Worm (Caenorhabditis elegans) whole organism, late embryonic: ENCODE data around the gene nbet-1.
"Not testable (repeated sequence)": the region's sequence is repeated elsewhere in the genome, so short reads cannot be mapped to it uniquely, and the experiment has no call there.

Experiments
- C08G9.2 ChIP-seq: sonication (generic microtip); optimal IDR thresholded peaks from 2 replicates; lab custom pipeline; 2016; ENCODE audit warnings: mild to moderate bottlenecking, missing genetic modification characterization, moderate library complexity, missing compliant biosample characterization
- K09A11.1 ChIP-seq: sonication (generic microtip); optimal IDR thresholded peaks from 2 replicates; lab custom pipeline; 2017; ENCODE audit warnings: antibody characterized with exemption, mild to moderate bottlenecking, missing genetic modification characterization, missing compliant biosample characterization; ENCODE audit not compliant: insufficient read depth
- ama-1 ChIP-seq: fragments of 150-350 bp; optimal IDR thresholded peaks from 2 replicates; lab custom pipeline; 2014
- ceh-14 ChIP-seq: sonication (generic microtip); optimal IDR thresholded peaks from 2 replicates; lab custom pipeline; 2016; ENCODE audit warnings: missing genotype, missing genetic modification characterization, missing compliant biosample characterization
- ceh-18 ChIP-seq: sonication (generic microtip); optimal IDR thresholded peaks from 2 replicates; lab custom pipeline; 2016; ENCODE audit warnings: missing genetic modification characterization, missing compliant biosample characterization
- ceh-2 ChIP-seq: sonication (generic microtip); optimal IDR thresholded peaks from 2 replicates; lab custom pipeline; 2016; ENCODE audit warnings: missing genotype, missing genetic modification characterization, missing compliant biosample characterization
- ceh-22 ChIP-seq: sonication (generic microtip); optimal IDR thresholded peaks from 2 replicates; lab custom pipeline; 2017; ENCODE audit warnings: missing biosample characterization, missing genetic modification characterization
- ceh-34 ChIP-seq: sonication (generic microtip); optimal IDR thresholded peaks from 2 replicates; lab custom pipeline; 2016; ENCODE audit warnings: mild to moderate bottlenecking, missing genetic modification characterization, missing compliant biosample characterization
- ceh-45 ChIP-seq: fragments of 200-800 bp; sonication (Bioruptor generic); IDR thresholded peaks from 2 replicates; pipeline ENCODE4 v1.3.6; 2022; ENCODE audit warnings: missing genetic modification reagents, missing genetic modification characterization, missing compliant biosample characterization
- ceh-48 ChIP-seq: sonication (generic microtip); optimal IDR thresholded peaks from 2 replicates; lab custom pipeline; 2016; ENCODE audit warnings: missing genetic modification characterization, inconsistent platforms, missing compliant biosample characterization
- ceh-9 ChIP-seq: sonication (generic microtip); optimal IDR thresholded peaks from 2 replicates; lab custom pipeline; 2016; ENCODE audit warnings: mild to moderate bottlenecking, missing genetic modification characterization, inconsistent platforms, missing compliant biosample characterization
- dmd-4 ChIP-seq: sonication (generic microtip); optimal IDR thresholded peaks from 2 replicates; lab custom pipeline; 2016; ENCODE audit warnings: borderline replicate concordance, missing genetic modification characterization, missing compliant biosample characterization
- elt-2 ChIP-seq: sonication (generic microtip); optimal IDR thresholded peaks from 2 replicates; lab custom pipeline; 2016; ENCODE audit warnings: missing genetic modification reagents, missing genetic modification characterization, missing compliant biosample characterization
- elt-4 ChIP-seq: sonication (generic microtip); optimal IDR thresholded peaks from 2 replicates; lab custom pipeline; 2016; ENCODE audit warnings: missing genetic modification characterization, missing compliant biosample characterization
- eyg-1 ChIP-seq: sonication (generic microtip); optimal IDR thresholded peaks from 2 replicates; lab custom pipeline; 2016; ENCODE audit warnings: missing genotype, missing genetic modification characterization, missing compliant biosample characterization
- fkh-10 ChIP-seq: fragments of 150-350 bp; optimal IDR thresholded peaks from 2 replicates; lab custom pipeline; 2014; ENCODE audit warnings: missing biosample characterization, missing genetic modification reagents, missing genetic modification characterization
- fkh-6 ChIP-seq: sonication (generic microtip); optimal IDR thresholded peaks from 2 replicates; lab custom pipeline; 2016; ENCODE audit warnings: missing genetic modification characterization, missing compliant biosample characterization
- mec-3 ChIP-seq: sonication (generic microtip); optimal IDR thresholded peaks from 2 replicates; lab custom pipeline; 2016; ENCODE audit warnings: borderline replicate concordance, missing genetic modification characterization, missing compliant biosample characterization
- nfya-1 ChIP-seq: sonication (generic microtip); optimal IDR thresholded peaks from 2 replicates; lab custom pipeline; 2017; ENCODE audit warnings: missing genetic modification characterization, mild to moderate bottlenecking, missing compliant biosample characterization, antibody characterized with exemption, moderate library complexity
- nhr-11 ChIP-seq: fragments of 150-350 bp; optimal IDR thresholded peaks from 2 replicates; lab custom pipeline; 2014; ENCODE audit warnings: missing biosample characterization, missing genetic modification characterization
- nhr-232 ChIP-seq: sonication (generic microtip); optimal IDR thresholded peaks from 2 replicates; lab custom pipeline; 2016; ENCODE audit warnings: missing genetic modification characterization, missing compliant biosample characterization
- npax-4 ChIP-seq: sonication (generic microtip); optimal IDR thresholded peaks from 2 replicates; lab custom pipeline; 2016; ENCODE audit warnings: missing genetic modification characterization, missing compliant biosample characterization
- odd-2 ChIP-seq: sonication (generic microtip); optimal IDR thresholded peaks from 2 replicates; lab custom pipeline; 2017; ENCODE audit warnings: antibody characterized with exemption, mild to moderate bottlenecking, missing genetic modification characterization, missing compliant biosample characterization
- pag-3 ChIP-seq: sonication (generic microtip); optimal IDR thresholded peaks from 2 replicates; lab custom pipeline; 2016; ENCODE audit warnings: missing compliant biosample characterization, missing genetic modification characterization, borderline replicate concordance
- pat-9 ChIP-seq: fragments of 200-800 bp; sonication (Bioruptor generic); optimal IDR thresholded peaks from 2 replicates; lab custom pipeline; 2018; ENCODE audit warnings: mild to moderate bottlenecking, missing genetic modification characterization, moderate library complexity, missing compliant biosample characterization
- pha-2 ChIP-seq: sonication (generic microtip); optimal IDR thresholded peaks from 2 replicates; lab custom pipeline; 2017; ENCODE audit warnings: mild to moderate bottlenecking, missing genetic modification characterization, missing compliant biosample characterization
- pros-1 ChIP-seq: fragments of 150-350 bp; optimal IDR thresholded peaks from 2 replicates; lab custom pipeline; 2014; ENCODE audit warnings: missing biosample characterization, missing genetic modification reagents, missing genetic modification characterization
- ref-2 ChIP-seq: sonication (generic microtip); optimal IDR thresholded peaks from 2 replicates; lab custom pipeline; 2016; ENCODE audit warnings: missing genetic modification characterization, missing compliant biosample characterization
- rnt-1 ChIP-seq: sonication (generic microtip); optimal IDR thresholded peaks from 2 replicates; lab custom pipeline; 2016; ENCODE audit warnings: missing genetic modification characterization, missing compliant biosample characterization
- syd-9 ChIP-seq: sonication (generic microtip); optimal IDR thresholded peaks from 2 replicates; lab custom pipeline; 2016; ENCODE audit warnings: mild to moderate bottlenecking, missing genetic modification characterization, moderate library complexity, missing compliant biosample characterization
- unc-3 ChIP-seq, 2 experiments: fragments of 200-800 bp in 1 of 2; sonication (Bioruptor generic) in 1 of 2; sonication (generic microtip) in 1 of 2; conservative IDR thresholded peaks in 1 of 2; optimal IDR thresholded peaks in 1 of 2; 2 replicates each; pipeline versions ENCODE4 v1.3.6 to Lab custom; 2016 to 2022; ENCODE audit warnings: missing compliant biosample characterization in 2 of 2, missing genetic modification characterization in 2 of 2, missing genetic modification reagents in 1 of 2
- unc-42 ChIP-seq: sonication (generic microtip); optimal IDR thresholded peaks from 2 replicates; lab custom pipeline; 2016; ENCODE audit warnings: missing genotype, missing genetic modification characterization, missing compliant biosample characterization
- unc-86 ChIP-seq: sonication (generic microtip); optimal IDR thresholded peaks from 2 replicates; lab custom pipeline; 2016; ENCODE audit warnings: missing genetic modification characterization, missing compliant biosample characterization
- zip-5 ChIP-seq: sonication (generic microtip); optimal IDR thresholded peaks from 2 replicates; lab custom pipeline; 2016; ENCODE audit warnings: missing genetic modification characterization, missing compliant biosample characterization

The nbet-1 gene

DNA sequence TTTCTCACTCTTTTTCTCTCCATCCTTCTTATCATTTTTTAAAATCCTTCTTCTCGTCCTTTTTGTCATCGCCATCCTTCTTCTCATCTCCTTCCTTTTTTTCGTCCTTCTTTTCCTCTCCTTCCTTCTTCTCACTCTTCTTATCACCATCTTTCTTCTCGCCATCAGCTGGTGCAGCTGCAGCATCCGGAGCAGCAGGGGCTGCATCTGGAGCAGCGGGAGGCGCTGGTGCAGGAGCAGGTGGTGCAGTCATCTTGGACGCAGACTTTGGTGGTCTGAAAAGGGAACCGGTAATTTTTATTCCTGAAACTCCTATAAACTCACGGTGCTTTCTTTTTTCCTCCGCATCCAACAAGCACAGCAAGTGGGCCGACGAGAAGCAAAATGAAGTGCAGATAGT, 12.4 kb downstream of the nbet-1 start:
- TF ChIP-seq rnt-1 (tag; lab: Kevin White, UChicago) (no peak), zip-5 (tag; lab: Kevin White, UChicago) (no peak), elt-2 (tag; lab: Kevin White, UChicago) (no peak), elt-4 (peak; percentile 15), ceh-9 (tag; lab: Kevin White, UChicago) (no peak)

DNA sequence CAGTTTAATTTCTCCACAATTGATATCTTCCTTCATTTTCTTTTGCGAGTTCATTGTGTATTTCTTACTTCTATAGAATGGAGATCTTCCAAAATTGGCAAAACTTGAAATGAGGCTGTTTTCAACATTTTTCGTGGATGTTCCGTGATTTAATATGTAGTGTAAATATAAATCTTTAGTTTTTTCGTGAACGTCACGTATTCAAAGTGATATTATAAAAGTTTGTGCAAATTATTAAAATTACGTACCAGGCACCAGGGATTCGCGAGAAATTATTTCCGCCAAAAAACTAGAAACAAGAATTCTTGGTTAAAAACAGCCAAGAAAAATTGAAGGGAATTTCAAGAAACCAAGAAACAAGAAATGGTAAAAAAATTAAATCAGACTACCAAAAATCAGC, 14.9 kb downstream of the nbet-1 start, which contains the start of gene Y59E9AL.8:
Gene Y59E9AL.8 (minus strand): TSS at position 101 of the 400 bp plus-strand sequence.
- no peak for TF ChIP-seq ama-1 (lab: Kevin White, UChicago)
- no peak for TF ChIP-seq ceh-45
- TF ChIP-seq K09A11.1: no peak
- TF ChIP-seq pha-2 (tag; lab: Kevin White, UChicago): no peak
- no peak for TF ChIP-seq ceh-48 (tag; lab: Kevin White, UChicago)
- no peak for TF ChIP-seq npax-4 (tag; lab: Kevin White, UChicago)
- TF ChIP-seq unc-3 (GFP tag; conservative IDR thresholded peaks at IDR 0.05; lab: Robert Waterston, UW): no peak
- TF ChIP-seq unc-3 (tag; optimal IDR thresholded peaks at IDR 0.05; lab: Kevin White, UChicago): no peak
- TF ChIP-seq pros-1 (tag; lab: Kevin White, UChicago): no peak
- no peak for TF ChIP-seq dmd-4 (tag; lab: Kevin White, UChicago)
- TF ChIP-seq ceh-34: no peak
- TF ChIP-seq fkh-10 (GFP tag; lab: Kevin White, UChicago): no peak
- TF ChIP-seq fkh-6 (tag; lab: Kevin White, UChicago): no peak

DNA sequence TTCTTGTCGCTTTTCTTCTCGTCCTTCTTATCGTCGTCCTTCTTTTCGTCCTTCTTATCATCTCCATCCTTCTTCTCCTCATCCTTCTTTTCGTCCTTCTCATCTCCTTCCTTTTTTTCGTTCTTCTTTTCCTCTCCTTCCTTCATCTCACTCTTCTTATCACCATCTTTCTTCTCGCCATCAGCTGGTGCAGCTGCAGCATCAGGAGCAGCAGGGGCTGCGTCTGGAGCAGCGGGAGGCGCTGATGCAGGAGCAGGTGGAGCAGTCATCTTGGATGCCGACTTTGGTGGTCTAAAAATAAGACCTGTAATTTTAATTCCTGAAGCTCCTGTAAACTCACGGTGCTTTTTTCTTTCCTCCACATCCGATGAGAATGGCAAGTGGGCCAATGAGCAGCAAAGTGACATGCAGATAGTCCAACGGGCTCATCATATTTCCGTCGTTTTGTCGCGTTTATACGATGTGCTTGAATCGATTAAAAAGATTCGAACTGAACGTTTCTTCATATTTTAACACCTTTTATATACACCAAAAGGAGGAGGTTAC, 16.0 kb downstream of the nbet-1 start, which contains the start of gene cylc-1:
Gene cylc-1 (minus strand): TSS at position 496 of the 546 bp plus-strand sequence.
- not testable (repeated sequence) for TF ChIP-seq mec-3, pag-3, odd-2 (tag; lab: Kevin White, UChicago)

DNA sequence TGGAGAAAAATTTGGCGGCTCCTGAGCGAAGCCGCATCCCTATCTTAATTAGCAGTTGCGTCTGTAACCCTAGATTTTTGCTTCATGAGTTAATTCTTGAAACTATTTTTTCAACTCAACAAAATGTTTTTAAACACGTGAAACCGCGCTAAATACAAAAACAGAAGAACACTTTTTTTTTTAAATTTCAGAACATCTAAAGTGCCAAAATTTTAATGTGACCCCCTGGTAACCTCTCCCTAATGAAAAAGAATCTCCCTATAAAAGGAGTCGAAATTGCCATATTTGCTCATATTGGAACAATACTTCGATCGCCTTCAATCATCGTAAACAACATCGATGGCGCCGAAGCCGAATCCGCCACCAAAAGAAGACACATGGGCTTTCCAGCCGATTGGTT, 17.3 kb downstream of the nbet-1 start, which contains the start of gene nsph-4.1:
Gene nsph-4.1 (plus strand): TSS at position 301 of the 400 bp plus-strand sequence.
- TF ChIP-seq nhr-232 (tag; lab: Kevin White, UChicago); odd-2 (tag; lab: Kevin White, UChicago); fkh-10 (GFP tag; lab: Kevin White, UChicago): not testable (repeated sequence)

DNA sequence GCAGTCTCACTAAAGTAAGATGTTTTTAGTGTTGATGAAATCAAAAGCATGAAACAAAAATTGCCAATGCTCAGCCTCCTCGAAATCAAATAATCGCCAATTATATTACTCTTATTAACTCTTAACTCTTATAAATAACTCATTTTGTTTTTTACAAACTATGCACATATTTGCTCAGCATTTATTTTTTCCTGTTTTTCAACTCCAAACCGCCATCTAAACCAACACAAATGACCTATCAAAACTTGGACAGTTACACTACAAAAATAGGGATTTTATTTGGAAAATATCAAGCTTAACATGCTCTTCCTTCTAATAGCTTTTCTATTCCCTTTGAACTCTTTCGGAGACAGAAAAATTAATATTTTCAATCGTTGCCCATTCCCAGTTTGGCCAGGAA, 19.3 kb downstream of the nbet-1 start, which contains the start of gene thn-6:
Gene thn-6 (plus strand): TSS at position 301 of the 400 bp plus-strand sequence.
- no peak for TF ChIP-seq ref-2 (tag; lab: Kevin White, UChicago)
- no peak for TF ChIP-seq unc-42
- TF ChIP-seq nhr-11 (tag; lab: Kevin White, UChicago): no peak
- no peak for TF ChIP-seq elt-2 (tag; lab: Kevin White, UChicago)
- TF ChIP-seq zip-5 (tag; lab: Kevin White, UChicago): no peak
- TF ChIP-seq ceh-22 (tag; lab: Kevin White, UChicago): no peak
- TF ChIP-seq ceh-2 (tag; lab: Kevin White, UChicago): no peak
- no peak for TF ChIP-seq ceh-14 (tag; lab: Kevin White, UChicago)
- no peak for TF ChIP-seq nfya-1 (tag; lab: Kevin White, UChicago)
- no peak for TF ChIP-seq ceh-18 (tag; lab: Kevin White, UChicago)
- no peak for TF ChIP-seq eyg-1 (tag; lab: Kevin White, UChicago)
- no peak for TF ChIP-seq ceh-48 (tag; lab: Kevin White, UChicago)
- no peak for TF ChIP-seq C08G9.2 (tag; lab: Kevin White, UChicago)
- TF ChIP-seq syd-9: no peak
- no peak for TF ChIP-seq unc-3 (GFP tag; conservative IDR thresholded peaks at IDR 0.05; lab: Robert Waterston, UW)
- TF ChIP-seq unc-3 (tag; optimal IDR thresholded peaks at IDR 0.05; lab: Kevin White, UChicago): no peak
- no peak for TF ChIP-seq unc-86 (tag; lab: Kevin White, UChicago)
- TF ChIP-seq K09A11.1: no peak
- TF ChIP-seq pat-9 (tag; lab: Kevin White, UChicago): no peak
